Fruit fly (Drosophila melanogaster) whole organism, embryonic: Measurements from ENCODE around the gene kirre.

Experiments
- Abd-B ChIP-seq: fragments of 200-800 bp; sonication (Bioruptor generic); optimal IDR thresholded peaks from 2 replicates; lab custom pipeline; 2018; ENCODE audit warnings: missing biosample characterization, mild to moderate bottlenecking, missing genetic modification characterization, moderate library complexity
- Blimp-1 ChIP-seq: fragments of 200-800 bp; sonication (Bioruptor generic); optimal IDR thresholded peaks from 3 replicates; lab custom pipeline; 2018; ENCODE audit warnings: missing biosample characterization, missing genetic modification characterization, mild to moderate bottlenecking, moderate library complexity, missing genetic modification reagents
- CG10543 ChIP-seq: fragments of 200-800 bp; sonication (Bioruptor generic); optimal IDR thresholded peaks from 3 replicates; lab custom pipeline; 2017; ENCODE audit warnings: missing biosample characterization, mild to moderate bottlenecking, missing genetic modification characterization, moderate library complexity
- CG10654 ChIP-seq: fragments of 200-800 bp; sonication (Bioruptor generic); optimal IDR thresholded peaks from 2 replicates; lab custom pipeline; 2016; ENCODE audit warnings: missing biosample characterization, missing genetic modification characterization
- CG11085 ChIP-seq: fragments of 200-800 bp; sonication (Bioruptor generic); IDR thresholded peaks from 2 replicates; pipeline ENCODE4 v1.3.6; 2022; ENCODE audit warnings: missing biosample characterization, missing genetic modification characterization
- CG12391 ChIP-seq: fragments of 200-800 bp; sonication (Bioruptor generic); optimal IDR thresholded peaks from 3 replicates; lab custom pipeline; 2018; ENCODE audit warnings: missing biosample characterization, mild to moderate bottlenecking, missing genetic modification characterization, moderate library complexity
- CG13424 ChIP-seq: fragments of 200-800 bp; sonication (Bioruptor generic); optimal IDR thresholded peaks from 2 replicates; lab custom pipeline; 2019; ENCODE audit warnings: missing biosample characterization, mild to moderate bottlenecking, missing genetic modification characterization, moderate library complexity
- CG13894 ChIP-seq: fragments of 200-800 bp; sonication (Bioruptor generic); optimal IDR thresholded peaks from 3 replicates; lab custom pipeline; 2018; ENCODE audit warnings: missing biosample characterization, mild to moderate bottlenecking, missing genetic modification characterization, moderate library complexity
- CG16815 ChIP-seq: fragments of 200-800 bp; sonication (Bioruptor generic); optimal IDR thresholded peaks from 3 replicates; lab custom pipeline; 2017; ENCODE audit warnings: missing biosample characterization, mild to moderate bottlenecking, missing genetic modification characterization
- CG17829 ChIP-seq: fragments of 200-800 bp; optimal IDR thresholded peaks from 2 replicates; lab custom pipeline; 2019; ENCODE audit warnings: missing biosample characterization, mild to moderate bottlenecking, missing genetic modification characterization, moderate library complexity
- CG3163 ChIP-seq: fragments of 200-800 bp; sonication (Bioruptor generic); optimal IDR thresholded peaks from 3 replicates; lab custom pipeline; 2016; ENCODE audit warnings: missing biosample characterization, missing genetic modification characterization
- CG33557 ChIP-seq: fragments of 200-800 bp; sonication (Bioruptor generic); optimal IDR thresholded peaks from 2 replicates; lab custom pipeline; 2019; ENCODE audit warnings: missing biosample characterization, mild to moderate bottlenecking, missing genetic modification characterization, moderate library complexity
- CG3726 ChIP-seq: fragments of 200-800 bp; sonication (Bioruptor generic); IDR thresholded peaks from 3 replicates; pipeline ENCODE4, ENCODE4 v1.3.6; 2022; ENCODE audit warnings: missing biosample characterization, missing genetic modification characterization
- CG4360 ChIP-seq: fragments of 200-800 bp; sonication (Bioruptor generic); IDR thresholded peaks from 2 replicates; pipeline ENCODE4 v1.3.6; 2022; ENCODE audit warnings: missing biosample characterization, missing genetic modification characterization
- CG5180 ChIP-seq: fragments of 200-800 bp; sonication (Bioruptor generic); optimal IDR thresholded peaks from 3 replicates; lab custom pipeline; 2017; ENCODE audit warnings: missing biosample characterization, missing genetic modification characterization, mild to moderate bottlenecking, moderate library complexity, missing genetic modification reagents
- CG6813 ChIP-seq: fragments of 200-800 bp; sonication (Bioruptor generic); optimal IDR thresholded peaks from 2 replicates; lab custom pipeline; 2017; ENCODE audit warnings: missing biosample characterization, missing genetic modification characterization, mild to moderate bottlenecking, moderate library complexity, missing genetic modification reagents
- CG7839 ChIP-seq: fragments of 200-800 bp; sonication (Bioruptor generic); optimal IDR thresholded peaks from 3 replicates; lab custom pipeline; 2018; ENCODE audit warnings: missing biosample characterization, mild to moderate bottlenecking, missing genetic modification characterization, moderate library complexity
- CG8290 ChIP-seq, 3 experiments: fragments of 200-800 bp; sonication (Bioruptor generic); optimal IDR thresholded peaks; 2 replicates each; lab custom pipeline; 2016 to 2019; ENCODE audit warnings: missing biosample characterization in 3 of 3, missing genetic modification characterization in 3 of 3, mild to moderate bottlenecking in 2 of 3, moderate library complexity in 1 of 3
- CG8944 ChIP-seq: fragments of 200-800 bp; sonication (Bioruptor generic); optimal IDR thresholded peaks from 3 replicates; lab custom pipeline; 2016; ENCODE audit warnings: missing biosample characterization, missing genetic modification characterization
- CG9727 ChIP-seq: fragments of 200-800 bp; sonication (Bioruptor generic); optimal IDR thresholded peaks from 3 replicates; lab custom pipeline; 2017; ENCODE audit warnings: missing biosample characterization, mild to moderate bottlenecking, missing genetic modification characterization
- Drgx ChIP-seq: fragments of 200-800 bp; sonication (Bioruptor generic); IDR thresholded peaks from 2 replicates; pipeline ENCODE4 v1.3.6; 2022; ENCODE audit warnings: missing biosample characterization, missing genetic modification characterization
- E2f1 ChIP-seq: fragments of 200-800 bp; sonication (Bioruptor generic); IDR thresholded peaks from 2 replicates; pipeline ENCODE4 v1.3.6; 2022; ENCODE audit warnings: missing biosample characterization, missing genetic modification characterization
- H15 ChIP-seq: fragments of 200-800 bp; sonication (Bioruptor generic); IDR thresholded peaks from 3 replicates; pipeline ENCODE4 v1.3.6; 2022; ENCODE audit warnings: missing biosample characterization, missing genetic modification characterization
- Jarid2 ChIP-seq: fragments of 200-800 bp; sonication (Bioruptor generic); optimal IDR thresholded peaks from 3 replicates; lab custom pipeline; 2017; ENCODE audit warnings: mild to moderate bottlenecking, missing biosample characterization, missing genetic modification reagents, missing genetic modification characterization
- Kr ChIP-seq: fragments of 200-800 bp; sonication (Bioruptor generic); optimal IDR thresholded peaks from 2 replicates; lab custom pipeline; 2017; ENCODE audit warnings: missing biosample characterization, mild to moderate bottlenecking, missing genetic modification characterization
- Lpt ChIP-seq: fragments of >200 bp; optimal IDR thresholded peaks from 2 replicates; lab custom pipeline; 2018; ENCODE audit warnings: missing biosample characterization, missing genetic modification characterization
- Mrtf ChIP-seq: fragments of 200-800 bp; sonication (Bioruptor generic); IDR thresholded peaks from 3 replicates; pipeline ENCODE4 v1.3.6; 2022; ENCODE audit warnings: missing biosample characterization, missing genetic modification characterization
- NK7.1 ChIP-seq: fragments of 200-800 bp; sonication (Bioruptor generic); optimal IDR thresholded peaks from 3 replicates; lab custom pipeline; 2016; ENCODE audit warnings: missing biosample characterization, missing genetic modification characterization
- Nf-YC ChIP-seq: fragments of 200-800 bp; optimal IDR thresholded peaks from 3 replicates; lab custom pipeline; 2019; ENCODE audit warnings: missing biosample characterization, mild to moderate bottlenecking, missing genetic modification characterization, moderate library complexity
- Side ChIP-seq: fragments of 200-800 bp; sonication (Bioruptor generic); optimal IDR thresholded peaks from 2 replicates; lab custom pipeline; 2016; ENCODE audit warnings: missing biosample characterization, missing genetic modification characterization
- Sox100B ChIP-seq: fragments of 200-800 bp; sonication (Bioruptor generic); optimal IDR thresholded peaks from 3 replicates; lab custom pipeline; 2018; ENCODE audit warnings: missing biosample characterization, mild to moderate bottlenecking, missing genetic modification characterization
- Sox102F ChIP-seq: fragments of 200-800 bp; sonication (Bioruptor generic); optimal IDR thresholded peaks from 2 replicates; lab custom pipeline; 2018; ENCODE audit warnings: missing biosample characterization, mild to moderate bottlenecking, missing genetic modification characterization, moderate library complexity
- Usf ChIP-seq: fragments of 200-800 bp; sonication (Bioruptor generic); optimal IDR thresholded peaks from 2 replicates; lab custom pipeline; 2017; ENCODE audit warnings: missing genotype, missing biosample characterization, missing genetic modification characterization
- aop ChIP-seq: fragments of 200-800 bp; sonication (Bioruptor generic); IDR thresholded peaks from 2 replicates; pipeline ENCODE4 v1.3.6; 2022; ENCODE audit warnings: missing biosample characterization, missing genetic modification characterization
- btn ChIP-seq: fragments of 200-800 bp; sonication (Bioruptor generic); optimal IDR thresholded peaks from 2 replicates; lab custom pipeline; 2016; ENCODE audit warnings: missing biosample characterization, missing genetic modification characterization
- dimm ChIP-seq: fragments of 200-800 bp; sonication (Bioruptor generic); IDR thresholded peaks from 2 replicates; pipeline ENCODE4 v1.3.6; 2022; ENCODE audit warnings: missing biosample characterization, missing genetic modification characterization
- en ChIP-seq: fragments of 200-800 bp; sonication (Bioruptor generic); optimal IDR thresholded peaks from 2 replicates; lab custom pipeline; 2016; ENCODE audit warnings: missing biosample characterization, missing genetic modification characterization
- fd102C ChIP-seq: fragments of 200-800 bp; sonication (Bioruptor generic); optimal IDR thresholded peaks from 2 replicates; lab custom pipeline; 2018; ENCODE audit warnings: missing biosample characterization, mild to moderate bottlenecking, missing genetic modification characterization, moderate library complexity
- fd96Cb ChIP-seq: fragments of 200-800 bp; sonication (Bioruptor generic); optimal IDR thresholded peaks from 2 replicates; lab custom pipeline; 2018; ENCODE audit warnings: missing biosample characterization, mild to moderate bottlenecking, missing genetic modification characterization, moderate library complexity
- knrl ChIP-seq: fragments of 200-800 bp; sonication (Bioruptor generic); IDR thresholded peaks from 3 replicates; pipeline ENCODE4 v1.3.6; 2022; ENCODE audit warnings: missing biosample characterization, missing genetic modification characterization; ENCODE audit not compliant: partially characterized antibody
- lbe ChIP-seq: fragments of 200-800 bp; sonication (Bioruptor generic); optimal IDR thresholded peaks from 2 replicates; lab custom pipeline; 2016; ENCODE audit warnings: missing biosample characterization, mild to moderate bottlenecking, missing genetic modification characterization
- nom ChIP-seq: fragments of 200-800 bp; sonication (Bioruptor generic); optimal IDR thresholded peaks from 2 replicates; lab custom pipeline; 2017; ENCODE audit warnings: missing biosample characterization, missing genetic modification characterization, mild to moderate bottlenecking, moderate library complexity, missing genetic modification reagents
- pum ChIP-seq: fragments of 200-800 bp; sonication (Bioruptor generic); optimal IDR thresholded peaks from 2 replicates; lab custom pipeline; 2016; ENCODE audit warnings: missing biosample characterization, missing genetic modification characterization
- pzg ChIP-seq: fragments of 200-800 bp; sonication (Bioruptor generic); optimal IDR thresholded peaks from 3 replicates; lab custom pipeline; 2018; ENCODE audit warnings: missing biosample characterization, mild to moderate bottlenecking, missing genetic modification characterization, moderate library complexity
- slp2 ChIP-seq: fragments of 200-800 bp; sonication (Bioruptor generic); optimal IDR thresholded peaks from 2 replicates; lab custom pipeline; 2016; ENCODE audit warnings: missing biosample characterization, missing genetic modification characterization
- so ChIP-seq: fragments of 200-800 bp; sonication (Bioruptor generic); IDR thresholded peaks from 3 replicates; pipeline ENCODE4 v1.3.6; 2022; ENCODE audit warnings: missing biosample characterization, missing genetic modification characterization
- trh ChIP-seq: fragments of 200-800 bp; sonication (Bioruptor generic); optimal IDR thresholded peaks from 2 replicates; lab custom pipeline; 2016; ENCODE audit warnings: missing biosample characterization, missing genetic modification characterization
- unpg ChIP-seq: fragments of 200-800 bp; sonication (Bioruptor generic); optimal IDR thresholded peaks from 3 replicates; lab custom pipeline; 2018; ENCODE audit warnings: missing biosample characterization, mild to moderate bottlenecking, missing genetic modification characterization, moderate library complexity

Gene kirre

DNA sequence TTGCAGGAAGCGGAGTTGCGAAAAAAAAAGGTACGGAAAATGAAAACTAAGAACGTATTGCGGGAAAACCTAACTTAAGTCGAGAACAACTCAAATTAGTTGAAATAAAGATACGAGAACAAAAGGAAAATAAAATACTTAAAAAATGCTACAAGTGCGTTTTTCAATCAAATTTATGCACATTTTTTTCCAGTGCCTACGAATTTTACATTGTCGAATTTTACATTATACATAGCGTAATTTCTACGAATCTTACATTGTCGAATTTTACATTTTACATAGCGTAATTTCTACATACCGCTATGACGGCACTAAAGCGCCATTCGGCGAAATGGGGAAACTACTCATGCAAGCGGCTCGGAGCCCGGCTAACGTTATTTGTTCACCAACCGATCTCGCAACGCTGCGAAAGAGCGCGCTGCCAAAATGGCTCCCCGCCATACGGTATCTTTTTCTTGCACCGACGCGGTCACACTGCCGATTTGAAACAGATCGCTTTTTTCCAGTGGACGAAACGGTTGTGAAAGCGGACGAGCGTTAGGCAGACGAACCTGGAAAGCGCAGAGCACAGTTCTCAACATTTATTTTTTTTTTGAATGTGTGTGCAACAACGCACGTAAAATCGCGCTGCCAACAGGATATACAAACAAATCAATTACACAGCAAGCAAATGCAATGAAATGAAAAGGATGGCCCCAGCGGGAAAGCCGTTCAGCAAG is 394.4 kb downstream of the kirre start, which contains the start of gene N (continued):
- TF ChIP-seq fd102C (GFP tag; lab: Kevin White, UChicago) (peak; percentile 42), nom (peak; percentile 46), en (peak; percentile 16), Nf-YC (tag; lab: Kevin White, UChicago) (no peak), E2f1 (GFP tag; lab: Robert Waterston, UW) (0 out of 2 replicates have a peak, but pooled peaks have one; percentile 19), Blimp-1 (peak; percentile 37), CG7839 (tag; lab: Kevin White, UChicago) (peak; percentile 54), Mrtf (GFP tag; lab: Robert Waterston, UW) (0 out of 3 replicates have a peak, but pooled peaks have one; percentile 32), CG4360 (0 out of 2 replicates have a peak, but pooled peaks have one; percentile 7), knrl (GFP tag; lab: Robert Waterston, UW) (peak; percentile 75), CG10543 (GFP tag; lab: Kevin White, UChicago) (peak; percentile 3), btn (GFP tag; lab: Kevin White, UChicago) (no peak), Lpt (GFP tag; lab: Kevin White, UChicago) (no peak), aop (GFP tag; lab: Robert Waterston, UW) (no peak), CG6813 (GFP tag; lab: Kevin White, UChicago) (peak; percentile 48), Jarid2 (peak; percentile 88), NK7.1 (GFP tag; lab: Kevin White, UChicago) (no peak), CG13424 (tag; lab: Kevin White, UChicago) (peak; percentile 7), slp2 (peak; percentile 6), Kr (GFP tag; lab: Kevin White, UChicago) (peak; percentile 16), pum (GFP tag; lab: Kevin White, UChicago) (peak; percentile 16), CG3726 (GFP tag; lab: Robert Waterston, UW) (no peak), CG3163 (GFP tag; lab: Kevin White, UChicago) (peak; percentile 47), Drgx (peak; percentile 66), H15 (GFP tag; lab: Robert Waterston, UW) (no peak), Side (GFP tag; lab: Kevin White, UChicago) (peak; percentile 44), CG8944 (GFP tag; lab: Kevin White, UChicago) (peak; percentile 32), pzg (GFP tag; lab: Kevin White, UChicago) (peak; percentile 91), trh (peak; percentile 12), CG33557 (GFP tag; lab: Kevin White, UChicago) (no peak), CG11085 (GFP tag; lab: Robert Waterston, UW) (no peak), CG5180 (GFP tag; lab: Kevin White, UChicago) (no peak), Sox100B (GFP tag; lab: Kevin White, UChicago) (no peak), fd96Cb (tag; lab: Kevin White, UChicago) (peak; percentile 17), unpg (GFP tag; lab: Kevin White, UChicago) (peak; percentile 70), lbe (GFP tag; lab: Kevin White, UChicago) (no peak), CG9727 (GFP tag; lab: Kevin White, UChicago) (peak; percentile 1), dimm (GFP tag; lab: Robert Waterston, UW) (no peak), CG12391 (tag; lab: Kevin White, UChicago) (peak; percentile 65), CG16815 (no peak), Abd-B (GFP tag; lab: Kevin White, UChicago) (peak; percentile 6), CG13894 (peak; percentile 38), Usf (GFP tag; lab: Kevin White, UChicago) (no peak), CG17829 (tag; lab: Kevin White, UChicago) (peak; percentile 42), so (GFP tag; lab: Robert Waterston, UW) (peak; percentile 8; the same call in 1 of the 3 replicates), CG10654 (GFP tag; lab: Kevin White, UChicago) (peak; percentile 16), Sox102F (GFP tag; lab: Kevin White, UChicago) (peak; percentile 47), CG8290 (GFP tag; optimal IDR thresholded peaks at IDR 0.05; lab: Kevin White, UChicago) (peak; percentile 34), CG8290 (tag; optimal IDR thresholded peaks at IDR 0.05; lab: Kevin White, UChicago) (peak; percentile 0 to 83)
